Worm (Caenorhabditis elegans) whole organism, L2 larva: Measurements from ENCODE around the gene gpdh-2.

ENCODE experiments used
- ama-1 ChIP-seq: fragments of 150-350 bp; optimal IDR thresholded peaks from 2 replicates; lab custom pipeline; 2018; ENCODE audit warnings: inconsistent platforms
- blmp-1 ChIP-seq: sonication (generic microtip); optimal IDR thresholded peaks from 2 replicates; lab custom pipeline; 2017; ENCODE audit warnings: missing genetic modification characterization, mild to moderate bottlenecking, missing compliant biosample characterization, antibody characterized with exemption, moderate library complexity; ENCODE audit not compliant: insufficient read depth
- dmd-4 ChIP-seq: sonication (generic microtip); optimal IDR thresholded peaks from 2 replicates; lab custom pipeline; 2017; ENCODE audit warnings: missing biosample characterization, missing genetic modification characterization
- egl-27 ChIP-seq: sonication (generic microtip); optimal IDR thresholded peaks from 3 replicates; lab custom pipeline; 2017; ENCODE audit warnings: missing biosample characterization, missing genetic modification reagents, missing genetic modification characterization
- elt-3 ChIP-seq: sonication (generic microtip); optimal IDR thresholded peaks from 2 replicates; lab custom pipeline; 2017; ENCODE audit warnings: missing biosample characterization, missing genetic modification characterization
- nhr-11 ChIP-seq: fragments of 150-350 bp; optimal IDR thresholded peaks from 2 replicates; lab custom pipeline; 2014; ENCODE audit warnings: missing biosample characterization, missing genetic modification characterization
- nhr-6 ChIP-seq: fragments of 150-350 bp; optimal IDR thresholded peaks from 2 replicates; lab custom pipeline; 2014; ENCODE audit warnings: missing biosample characterization, missing genetic modification characterization
- nhr-77 ChIP-seq: fragments of 150-350 bp; optimal IDR thresholded peaks from 2 replicates; lab custom pipeline; 2014; ENCODE audit warnings: missing biosample characterization, missing genetic modification characterization
- skn-1 ChIP-seq: sonication (generic microtip); optimal IDR thresholded peaks from 2 replicates; lab custom pipeline; 2017; ENCODE audit warnings: missing biosample characterization, missing genetic modification characterization
- snpc-4 ChIP-seq: fragments of 150-350 bp; optimal IDR thresholded peaks from 2 replicates; lab custom pipeline; 2014; ENCODE audit warnings: missing biosample characterization, missing genetic modification characterization
- unc-39 ChIP-seq: fragments of 150-350 bp; optimal IDR thresholded peaks from 2 replicates; lab custom pipeline; 2014; ENCODE audit warnings: missing biosample characterization, missing genetic modification characterization
- unc-55 ChIP-seq: fragments of 150-350 bp; sonication (generic microtip); optimal IDR thresholded peaks from 3 replicates; lab custom pipeline; 2014; ENCODE audit warnings: missing biosample characterization, missing genetic modification reagents, missing genetic modification characterization
- ztf-11 ChIP-seq: sonication (generic microtip); optimal IDR thresholded peaks from 2 replicates; lab custom pipeline; 2017; ENCODE audit warnings: missing biosample characterization, missing genetic modification characterization

- TF ChIP-seq egl-27 (no peak), unc-39 (tag; lab: Kevin White, UChicago) (no peak), elt-3 (no peak), unc-55 (GFP tag; lab: Kevin White, UChicago) (no peak), nhr-11 (tag; lab: Kevin White, UChicago) (no peak), ztf-11 (no peak), dmd-4 (tag; lab: Kevin White, UChicago) (no peak), skn-1 (no peak), nhr-6 (tag; lab: Kevin White, UChicago) (no peak), snpc-4 (tag; lab: Kevin White, UChicago) (no peak), blmp-1 (no peak), nhr-77 (tag; lab: Kevin White, UChicago) (no peak), ama-1 (no peak)
Observed at ce11 chrIII:9804997-9805610, 53.9 kb downstream of the gpdh-2 start, which contains the start of gene riok-3.
